Worm (Caenorhabditis elegans) whole organism, L1 larva: ENCODE data around the gene nsun-5.

Experiments used
- ama-1 ChIP-seq: fragments of 150-350 bp; optimal IDR thresholded peaks from 2 replicates; lab custom pipeline; 2014
- lin-15B ChIP-seq: fragments of 150-350 bp; sonication (generic microtip); optimal IDR thresholded peaks from 3 replicates; lab custom pipeline; 2014; ENCODE audit warnings: missing biosample characterization, missing genetic modification characterization
- unc-98 ChIP-seq: fragments of 200-800 bp; sonication (Bioruptor generic); IDR thresholded peaks from 2 replicates; pipeline ENCODE4 v1.3.6; 2022; ENCODE audit warnings: missing genetic modification characterization, missing compliant biosample characterization
- ztf-11 ChIP-seq, 2 experiments: sonication (generic microtip); optimal IDR thresholded peaks; 2 replicates each; lab custom pipeline; 2016 to 2017; ENCODE audit warnings: missing genetic modification characterization in 2 of 2, missing biosample characterization in 1 of 2, missing compliant biosample characterization in 1 of 2

ce11 chrII:14964008-14964407 lies 5.4 kb upstream of the nsun-5 start, which contains the start of gene elo-9:
- TF ChIP-seq lin-15B (tag; lab: Kevin White, UChicago): no peak
- TF ChIP-seq ama-1 (lab: Kevin White, UChicago): no peak
- no peak for TF ChIP-seq ztf-11 (tag; optimal IDR thresholded peaks at IDR 0.05; lab: Kevin White, UChicago)
- TF ChIP-seq unc-98 (GFP tag; lab: Robert Waterston, UW): no peak
